Fruit fly (Drosophila melanogaster): ENCODE results near the gene tilB.

- TF ChIP-seq EcR (GFP tag; optimal IDR thresholded peaks at IDR 0.05) (no peak), CG4496 (GFP tag; IDR thresholded peaks at IDR 0.05) (no peak), Pif1B (GFP tag; optimal IDR thresholded peaks at IDR 0.05) (no peak), CG14655 (GFP tag; optimal IDR thresholded peaks at IDR 0.05) (no peak), Snoo (tag; optimal IDR thresholded peaks at IDR 0.05) (no peak), fd96Ca (GFP tag; IDR thresholded peaks at IDR 0.05) (no peak), D1 (tag; optimal IDR thresholded peaks at IDR 0.05) (no peak)
Observed at dm6 chrX:22473520-22473919, 24.0 kb downstream of the tilB start, which contains the start of gene CG14618.

Measured in whole organism, pupa.